Fruit fly (Drosophila melanogaster) whole organism, embryonic: ENCODE results near the gene ab.

ENCODE experiments used
- Abd-B ChIP-seq: fragments of 200-800 bp; sonication (Bioruptor generic); optimal IDR thresholded peaks from 2 replicates; lab custom pipeline; 2018; ENCODE audit warnings: missing biosample characterization, mild to moderate bottlenecking, missing genetic modification characterization, moderate library complexity
- Atf6 ChIP-seq: fragments of 200-800 bp; sonication (Bioruptor generic); IDR thresholded peaks from 2 replicates; pipeline ENCODE4 v1.3.6; 2022; ENCODE audit warnings: missing biosample characterization, missing genetic modification characterization
- Awh ChIP-seq: fragments of 200-800 bp; sonication (Bioruptor generic); IDR thresholded peaks from 2 replicates; pipeline ENCODE4, ENCODE4 v1.3.6; 2022; ENCODE audit warnings: missing biosample characterization, missing genetic modification characterization
- BtbVII ChIP-seq: fragments of 200-800 bp; sonication (Bioruptor generic); optimal IDR thresholded peaks from 3 replicates; lab custom pipeline; 2017; ENCODE audit warnings: missing biosample characterization, mild to moderate bottlenecking, missing genetic modification characterization
- CG10565 ChIP-seq: fragments of 200-800 bp; sonication (Bioruptor generic); optimal IDR thresholded peaks from 3 replicates; lab custom pipeline; 2016; ENCODE audit warnings: missing biosample characterization, mild to moderate bottlenecking, missing genetic modification characterization
- CG10959 ChIP-seq: fragments of 200-800 bp; sonication (Bioruptor generic); IDR thresholded peaks from 2 replicates; pipeline ENCODE4 v1.3.6; 2022; ENCODE audit warnings: missing biosample characterization, missing genetic modification characterization
- CG10979 ChIP-seq: fragments of 200-800 bp; sonication (Bioruptor generic); optimal IDR thresholded peaks from 2 replicates; lab custom pipeline; 2018; ENCODE audit warnings: missing biosample characterization, mild to moderate bottlenecking, missing genetic modification characterization, moderate library complexity
- CG11504 ChIP-seq: fragments of 200-800 bp; sonication (Bioruptor generic); optimal IDR thresholded peaks from 3 replicates; lab custom pipeline; 2019; ENCODE audit warnings: missing biosample characterization, mild to moderate bottlenecking, missing genetic modification characterization, moderate library complexity
- CG12299 ChIP-seq: fragments of 200-800 bp; sonication (Bioruptor generic); optimal IDR thresholded peaks from 2 replicates; lab custom pipeline; 2018; ENCODE audit warnings: missing biosample characterization, mild to moderate bottlenecking, missing genetic modification characterization
- CG13624 ChIP-seq: fragments of 200-800 bp; sonication (Bioruptor generic); optimal IDR thresholded peaks from 2 replicates; lab custom pipeline; 2016; ENCODE audit warnings: missing biosample characterization, missing genetic modification characterization
- CG13894 ChIP-seq: fragments of 200-800 bp; sonication (Bioruptor generic); optimal IDR thresholded peaks from 3 replicates; lab custom pipeline; 2018; ENCODE audit warnings: missing biosample characterization, mild to moderate bottlenecking, missing genetic modification characterization, moderate library complexity
- CG16779 ChIP-seq: fragments of 200-800 bp; sonication (Bioruptor generic); IDR thresholded peaks from 2 replicates; pipeline ENCODE4 v1.3.6; 2022; ENCODE audit warnings: missing biosample characterization, missing genetic modification characterization
- CG16813 ChIP-seq: fragments of 200-800 bp; sonication (Bioruptor generic); IDR thresholded peaks from 3 replicates; pipeline ENCODE4 v1.3.6; 2022; ENCODE audit warnings: missing biosample characterization, missing genetic modification characterization; ENCODE audit not compliant: partially characterized antibody
- CG17829 ChIP-seq: fragments of 200-800 bp; optimal IDR thresholded peaks from 2 replicates; lab custom pipeline; 2019; ENCODE audit warnings: missing biosample characterization, mild to moderate bottlenecking, missing genetic modification characterization, moderate library complexity
- CG1832 ChIP-seq: fragments of 200-800 bp; sonication (Bioruptor generic); optimal IDR thresholded peaks from 2 replicates; lab custom pipeline; 2017; ENCODE audit warnings: missing biosample characterization, mild to moderate bottlenecking, missing genetic modification characterization, inconsistent platforms
- CG2712 ChIP-seq: fragments of 200-800 bp; optimal IDR thresholded peaks from 3 replicates; lab custom pipeline; 2019; ENCODE audit warnings: missing biosample characterization, mild to moderate bottlenecking, missing genetic modification characterization, moderate library complexity
- CG30403 ChIP-seq: fragments of 200-800 bp; sonication (Bioruptor generic); optimal IDR thresholded peaks from 3 replicates; lab custom pipeline; 2016; ENCODE audit warnings: missing biosample characterization, missing genetic modification characterization
- CG31365 ChIP-seq: fragments of 200-800 bp; sonication (Bioruptor generic); optimal IDR thresholded peaks from 2 replicates; lab custom pipeline; 2018; ENCODE audit warnings: missing biosample characterization, mild to moderate bottlenecking, missing genetic modification characterization
- CG4282 ChIP-seq: fragments of 200-800 bp; sonication (Bioruptor generic); optimal IDR thresholded peaks from 2 replicates; lab custom pipeline; 2016; ENCODE audit warnings: missing biosample characterization, missing genetic modification characterization
- CG4424 ChIP-seq: fragments of 200-800 bp; sonication (Bioruptor generic); optimal IDR thresholded peaks from 3 replicates; lab custom pipeline; 2016; ENCODE audit warnings: missing biosample characterization, missing genetic modification characterization
- CG6765 ChIP-seq: fragments of 200-800 bp; sonication (Bioruptor generic); optimal IDR thresholded peaks from 3 replicates; lab custom pipeline; 2017; ENCODE audit warnings: missing biosample characterization, mild to moderate bottlenecking, missing genetic modification characterization
- CG8388 ChIP-seq: fragments of 200-800 bp; sonication (Bioruptor generic); optimal IDR thresholded peaks from 2 replicates; lab custom pipeline; 2019; ENCODE audit warnings: missing biosample characterization, mild to moderate bottlenecking, missing genetic modification characterization, moderate library complexity
- CG8478 ChIP-seq: fragments of >200 bp; optimal IDR thresholded peaks from 2 replicates; lab custom pipeline; 2018
- CG9437 ChIP-seq: fragments of 200-800 bp; sonication (Bioruptor generic); optimal IDR thresholded peaks from 2 replicates; lab custom pipeline; 2018; ENCODE audit warnings: missing biosample characterization, mild to moderate bottlenecking, missing genetic modification characterization
- Chrac-16 ChIP-seq: fragments of 200-800 bp; sonication (Bioruptor generic); optimal IDR thresholded peaks from 3 replicates; lab custom pipeline; 2016; ENCODE audit warnings: missing biosample characterization, missing genetic modification characterization
- Dip3 ChIP-seq: fragments of 200-800 bp; sonication (Bioruptor generic); optimal IDR thresholded peaks from 3 replicates; lab custom pipeline; 2016; ENCODE audit warnings: missing biosample characterization, missing genetic modification characterization
- Elba2 ChIP-seq: fragments of 200-800 bp; sonication (Bioruptor generic); optimal IDR thresholded peaks from 3 replicates; lab custom pipeline; 2016; ENCODE audit warnings: missing biosample characterization, missing genetic modification characterization
- Ets97D ChIP-seq: fragments of 200-800 bp; sonication (Bioruptor generic); optimal IDR thresholded peaks from 3 replicates; lab custom pipeline; 2016; ENCODE audit warnings: missing biosample characterization, missing genetic modification characterization
- Fer3 ChIP-seq: fragments of 200-800 bp; sonication (Bioruptor generic); optimal IDR thresholded peaks from 2 replicates; lab custom pipeline; 2018; ENCODE audit warnings: missing biosample characterization, mild to moderate bottlenecking, missing genetic modification characterization, moderate library complexity
- HHEX ChIP-seq: fragments of 200-800 bp; sonication (Bioruptor generic); optimal IDR thresholded peaks from 3 replicates; lab custom pipeline; 2017; ENCODE audit warnings: missing biosample characterization, mild to moderate bottlenecking, missing genetic modification characterization, missing genetic modification reagents
- Hand ChIP-seq: fragments of 200-800 bp; sonication (Bioruptor generic); optimal IDR thresholded peaks from 2 replicates; lab custom pipeline; 2017; ENCODE audit warnings: mild to moderate bottlenecking, missing biosample characterization, missing genetic modification reagents, missing genetic modification characterization
- Hr39 ChIP-seq: fragments of >200 bp; optimal IDR thresholded peaks from 2 replicates; lab custom pipeline; 2017
- Hr51 ChIP-seq, 2 experiments: fragments of 200-800 bp; sonication (Bioruptor generic); optimal IDR thresholded peaks; 2 replicates in 1 of 2; 3 replicates in 1 of 2; lab custom pipeline; 2016 to 2018; ENCODE audit warnings: missing biosample characterization in 2 of 2, missing genetic modification characterization in 2 of 2, mild to moderate bottlenecking in 1 of 2, moderate library complexity in 1 of 2
- Med ChIP-seq: fragments of 200-800 bp; sonication (Bioruptor generic); peaks from one replicate; lab custom pipeline; 2016; ENCODE audit warnings: missing biosample characterization, missing genetic modification characterization, mild to moderate bottlenecking, inconsistent platforms, moderate library complexity
- Neu2 ChIP-seq: fragments of 200-800 bp; sonication (Bioruptor generic); optimal IDR thresholded peaks from 3 replicates; lab custom pipeline; 2016; ENCODE audit warnings: missing biosample characterization, missing genetic modification characterization, borderline replicate concordance
- Nf-YC ChIP-seq: fragments of 200-800 bp; optimal IDR thresholded peaks from 3 replicates; lab custom pipeline; 2019; ENCODE audit warnings: missing biosample characterization, mild to moderate bottlenecking, missing genetic modification characterization, moderate library complexity
- Ptx1 ChIP-seq: fragments of 200-800 bp; sonication (Bioruptor generic); IDR thresholded peaks from 2 replicates; pipeline ENCODE4 v1.3.6; 2022; ENCODE audit warnings: missing biosample characterization, missing genetic modification characterization
- Sox102F ChIP-seq: fragments of 200-800 bp; sonication (Bioruptor generic); optimal IDR thresholded peaks from 2 replicates; lab custom pipeline; 2018; ENCODE audit warnings: missing biosample characterization, mild to moderate bottlenecking, missing genetic modification characterization, moderate library complexity
- Stat92E ChIP-seq, 3 experiments: fragments of >200 bp in 2 of 3; fragments of 200-800 bp in 1 of 3; sonication (Bioruptor generic) in 1 of 3; optimal IDR thresholded peaks; 2 replicates each; lab custom pipeline; 2017 to 2019; ENCODE audit warnings: missing biosample characterization in 3 of 3, missing genetic modification characterization in 3 of 3, mild to moderate bottlenecking in 1 of 3, moderate library complexity in 1 of 3
- Vsx1 ChIP-seq: fragments of 200-800 bp; sonication (Bioruptor generic); optimal IDR thresholded peaks from 2 replicates; lab custom pipeline; 2017; ENCODE audit warnings: missing biosample characterization, mild to moderate bottlenecking, missing genetic modification characterization, missing genetic modification reagents
- ab ChIP-seq: fragments of 200-800 bp; sonication (Bioruptor generic); optimal IDR thresholded peaks from 2 replicates; lab custom pipeline; 2016; ENCODE audit warnings: missing biosample characterization, missing genetic modification characterization
- ara ChIP-seq: fragments of 200-800 bp; sonication (Bioruptor generic); IDR thresholded peaks from 2 replicates; pipeline ENCODE4 v1.3.6; 2022; ENCODE audit warnings: missing biosample characterization, missing genetic modification characterization
- da ChIP-seq: fragments of 200-800 bp; sonication (Bioruptor generic); optimal IDR thresholded peaks from 2 replicates; lab custom pipeline; 2016; ENCODE audit warnings: missing biosample characterization, missing genetic modification characterization
- disco-r ChIP-seq: fragments of 200-800 bp; sonication (Bioruptor generic); optimal IDR thresholded peaks from 2 replicates; lab custom pipeline; 2016; ENCODE audit warnings: missing biosample characterization, missing genetic modification characterization
- fd64A ChIP-seq: fragments of 200-800 bp; sonication (Bioruptor generic); optimal IDR thresholded peaks from 3 replicates; lab custom pipeline; 2018; ENCODE audit warnings: missing biosample characterization, mild to moderate bottlenecking, missing genetic modification characterization
- jigr1 ChIP-seq: fragments of 200-800 bp; sonication (Bioruptor generic); IDR thresholded peaks from 3 replicates; pipeline ENCODE4 v1.3.6; 2022; ENCODE audit warnings: missing biosample characterization, missing genetic modification characterization
- kay ChIP-seq: fragments of 200-800 bp; sonication (Bioruptor generic); optimal IDR thresholded peaks from 2 replicates; lab custom pipeline; 2016; ENCODE audit warnings: missing biosample characterization, missing genetic modification characterization
- lilli ChIP-seq: fragments of 200-800 bp; sonication (Bioruptor generic); optimal IDR thresholded peaks from 3 replicates; lab custom pipeline; 2016; ENCODE audit warnings: missing biosample characterization, missing genetic modification characterization
- nau ChIP-seq: fragments of 200-800 bp; sonication (Bioruptor generic); optimal IDR thresholded peaks from 3 replicates; lab custom pipeline; 2017; ENCODE audit warnings: missing biosample characterization, mild to moderate bottlenecking, missing genetic modification characterization, missing genetic modification reagents
- nom ChIP-seq: fragments of 200-800 bp; sonication (Bioruptor generic); optimal IDR thresholded peaks from 2 replicates; lab custom pipeline; 2017; ENCODE audit warnings: missing biosample characterization, missing genetic modification characterization, mild to moderate bottlenecking, moderate library complexity, missing genetic modification reagents
- sc ChIP-seq, 3 experiments: fragments of >200 bp in 2 of 3; fragments of 200-800 bp in 1 of 3; sonication (Bioruptor generic) in 1 of 3; optimal IDR thresholded peaks; 2 replicates in 2 of 3; 3 replicates in 1 of 3; lab custom pipeline; 2017; ENCODE audit warnings: mild to moderate bottlenecking in 1 of 3, missing biosample characterization in 1 of 3, missing genetic modification characterization in 1 of 3, missing genetic modification reagents in 1 of 3

ab gene

DNA sequence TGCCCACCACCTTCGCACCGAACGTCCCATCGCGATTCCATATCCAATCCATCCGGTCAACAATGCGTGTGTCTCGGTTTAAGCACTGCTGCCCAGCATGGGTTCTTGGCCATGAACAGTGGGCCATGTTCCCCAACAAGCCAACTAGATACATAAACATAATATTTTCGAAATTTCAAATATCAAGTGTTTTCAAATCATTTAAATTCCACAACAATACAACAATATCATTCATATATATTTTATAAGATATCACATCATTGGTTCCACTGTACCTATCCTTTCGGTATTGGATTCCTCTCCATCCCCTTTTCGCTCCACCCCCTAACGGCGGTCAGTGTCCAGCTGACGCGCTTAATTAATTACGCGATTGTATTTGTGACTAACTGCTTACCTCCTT, 11.6 kb downstream of the ab start (continued):
- TF ChIP-seq Dip3 (GFP tag; lab: Kevin White, UChicago) (no peak), Hand (no peak), Hr39 (lab: Kevin White, UChicago) (no peak), Atf6 (no peak), Neu2 (GFP tag; lab: Kevin White, UChicago) (no peak), CG1832 (GFP tag; lab: Kevin White, UChicago) (no peak), Stat92E (GFP tag; optimal IDR thresholded peaks at IDR 0.05; lab: Kevin White, UChicago) (no peak), CG9437 (GFP tag; lab: Kevin White, UChicago) (no peak), CG2712 (peak; percentile 23), CG10565 (GFP tag; lab: Kevin White, UChicago) (no peak), CG13894 (tag; lab: Kevin White, UChicago) (no peak), Elba2 (no peak), kay (GFP tag; lab: Kevin White, UChicago) (no peak), HHEX (GFP tag; lab: Kevin White, UChicago) (peak; percentile 3), fd64A (GFP tag; lab: Kevin White, UChicago) (no peak), sc (optimal IDR thresholded peaks at IDR 0.05; lab: Kevin White, UChicago) (no peak), sc (GFP tag; optimal IDR thresholded peaks at IDR 0.05; lab: Kevin White, UChicago) (no peak), CG8478 (lab: Kevin White, UChicago) (no peak), da (GFP tag; lab: Kevin White, UChicago) (no peak), CG12299 (tag; lab: Kevin White, UChicago) (no peak), CG10959 (GFP tag; lab: Robert Waterston, UW) (no peak), CG16813 (GFP tag; lab: Robert Waterston, UW) (no peak), CG31365 (tag; lab: Kevin White, UChicago) (no peak), nom (no peak), Ets97D (GFP tag; lab: Kevin White, UChicago) (no peak), nau (GFP tag; lab: Kevin White, UChicago) (no peak), CG4424 (GFP tag; lab: Kevin White, UChicago) (peak; percentile 12), CG8388 (peak; percentile 12), Nf-YC (no peak), Med (GFP tag; lab: Kevin White, UChicago) (peak; percentile 6), ara (GFP tag; lab: Robert Waterston, UW) (peak; percentile 44; the same call in 1 of the 2 replicates), CG13624 (GFP tag; lab: Kevin White, UChicago) (no peak), Abd-B (GFP tag; lab: Kevin White, UChicago) (no peak), Awh (no peak), Ptx1 (0 out of 2 replicates have a peak, but pooled peaks have one; percentile 28), Fer3 (tag; lab: Kevin White, UChicago) (no peak), CG16779 (no peak), CG4282 (GFP tag; lab: Kevin White, UChicago) (no peak), Vsx1 (no peak), CG11504 (tag; lab: Kevin White, UChicago) (peak; percentile 1), Chrac-16 (GFP tag; lab: Kevin White, UChicago) (no peak), ab (GFP tag; lab: Kevin White, UChicago) (no peak), disco-r (GFP tag; lab: Kevin White, UChicago) (no peak), CG10979 (tag; lab: Kevin White, UChicago) (peak; percentile 47), Sox102F (GFP tag; lab: Kevin White, UChicago) (peak; percentile 28), BtbVII (GFP tag; lab: Kevin White, UChicago) (no peak), CG17829 (tag; lab: Kevin White, UChicago) (peak; percentile 0), CG30403 (GFP tag; lab: Kevin White, UChicago) (peak; percentile 3), CG6765 (GFP tag; lab: Kevin White, UChicago) (no peak), Hr51 (GFP tag; optimal IDR thresholded peaks at IDR 0.05; lab: Kevin White, UChicago) (peak in 1 of 2 experiments; percentile 6), jigr1 (no peak), lilli (GFP tag; lab: Kevin White, UChicago) (no peak)
